Fruit fly (Drosophila melanogaster) whole organism, embryonic: ENCODE data around the gene CG46467.

Experiments
- Aef1 ChIP-seq: fragments of 200-800 bp; sonication (Bioruptor generic); IDR thresholded peaks from 3 replicates; pipeline ENCODE4 v1.3.6; 2022; ENCODE audit warnings: missing biosample characterization, missing genetic modification characterization
- BEAF-32 ChIP-seq: fragments of 200-800 bp; sonication (Bioruptor generic); optimal IDR thresholded peaks from 3 replicates; lab custom pipeline; 2017; ENCODE audit warnings: missing biosample characterization, missing genetic modification characterization, mild to moderate bottlenecking, moderate library complexity, missing genetic modification reagents
- CG10565 ChIP-seq: fragments of 200-800 bp; sonication (Bioruptor generic); optimal IDR thresholded peaks from 3 replicates; lab custom pipeline; 2016; ENCODE audit warnings: missing biosample characterization, mild to moderate bottlenecking, missing genetic modification characterization
- CG10959 ChIP-seq: fragments of 200-800 bp; sonication (Bioruptor generic); IDR thresholded peaks from 2 replicates; pipeline ENCODE4 v1.3.6; 2022; ENCODE audit warnings: missing biosample characterization, missing genetic modification characterization
- CG12659 ChIP-seq: fragments of 200-800 bp; sonication (Bioruptor generic); optimal IDR thresholded peaks from 3 replicates; lab custom pipeline; 2017; ENCODE audit warnings: mild to moderate bottlenecking, missing biosample characterization, missing genetic modification reagents, missing genetic modification characterization
- CG15073 ChIP-seq: fragments of 200-800 bp; sonication (Bioruptor generic); optimal IDR thresholded peaks from 2 replicates; lab custom pipeline; 2016; ENCODE audit warnings: missing biosample characterization, missing genetic modification characterization
- CG1529 ChIP-seq: fragments of 200-800 bp; sonication (Bioruptor generic); optimal IDR thresholded peaks from 3 replicates; lab custom pipeline; 2018; ENCODE audit warnings: missing biosample characterization, missing genetic modification characterization
- CG16815 ChIP-seq: fragments of 200-800 bp; sonication (Bioruptor generic); optimal IDR thresholded peaks from 3 replicates; lab custom pipeline; 2017; ENCODE audit warnings: missing biosample characterization, mild to moderate bottlenecking, missing genetic modification characterization
- CG17361 ChIP-seq: fragments of 200-800 bp; sonication (Bioruptor generic); IDR thresholded peaks from 3 replicates; pipeline ENCODE4 v1.3.6; 2022; ENCODE audit warnings: missing biosample characterization, missing genetic modification characterization
- CG18011 ChIP-seq: fragments of 200-800 bp; sonication (Bioruptor generic); optimal IDR thresholded peaks from 2 replicates; lab custom pipeline; 2017; ENCODE audit warnings: missing biosample characterization, missing genetic modification characterization, mild to moderate bottlenecking, moderate library complexity, missing genotype
- CG2116 ChIP-seq: fragments of 200-800 bp; sonication (Bioruptor generic); optimal IDR thresholded peaks from 3 replicates; lab custom pipeline; 2018; ENCODE audit warnings: missing biosample characterization, mild to moderate bottlenecking, missing genetic modification characterization
- CG30431 ChIP-seq: fragments of 200-800 bp; sonication (Bioruptor generic); optimal IDR thresholded peaks from 2 replicates; lab custom pipeline; 2017; ENCODE audit warnings: missing biosample characterization, missing genetic modification characterization
- CG31388 ChIP-seq: fragments of 200-800 bp; sonication (Bioruptor generic); optimal IDR thresholded peaks from 2 replicates; lab custom pipeline; 2016; ENCODE audit warnings: missing biosample characterization, missing genetic modification characterization
- CG4707 ChIP-seq: fragments of 200-800 bp; sonication (Bioruptor generic); optimal IDR thresholded peaks from 2 replicates; lab custom pipeline; 2018; ENCODE audit warnings: missing biosample characterization, mild to moderate bottlenecking, missing genetic modification characterization, moderate library complexity
- CG7928 ChIP-seq: fragments of 200-800 bp; sonication (Bioruptor generic); optimal IDR thresholded peaks from 2 replicates; lab custom pipeline; 2017; ENCODE audit warnings: missing biosample characterization, mild to moderate bottlenecking, missing genetic modification characterization
- CHES-1-like ChIP-seq: fragments of 200-800 bp; sonication (Bioruptor generic); optimal IDR thresholded peaks from 2 replicates; lab custom pipeline; 2016; ENCODE audit warnings: missing biosample characterization, missing genetic modification characterization
- Camta ChIP-seq: fragments of 200-800 bp; sonication (Bioruptor generic); optimal IDR thresholded peaks from 2 replicates; lab custom pipeline; 2016; ENCODE audit warnings: missing biosample characterization, missing genetic modification characterization
- Dip2 ChIP-seq: fragments of 200-800 bp; sonication (Bioruptor generic); IDR thresholded peaks from 2 replicates; pipeline ENCODE4 v1.3.6; 2022; ENCODE audit warnings: missing biosample characterization, missing genetic modification characterization
- Dll ChIP-seq: fragments of 200-800 bp; sonication (Bioruptor generic); IDR thresholded peaks from 4 replicates; pipeline ENCODE4 v1.3.6; 2022; ENCODE audit warnings: missing biosample characterization, missing genetic modification characterization; ENCODE audit not compliant: partially characterized antibody
- Dref ChIP-seq: fragments of 200-800 bp; sonication (Bioruptor generic); IDR thresholded peaks from 2 replicates; pipeline ENCODE4 v1.3.6; 2022; ENCODE audit warnings: missing biosample characterization, missing genetic modification characterization
- Ets65A ChIP-seq: fragments of 200-800 bp; sonication (Bioruptor generic); peaks from one replicate; lab custom pipeline; 2016; ENCODE audit warnings: missing biosample characterization, missing genetic modification characterization
- Ets97D ChIP-seq: fragments of 200-800 bp; sonication (Bioruptor generic); optimal IDR thresholded peaks from 3 replicates; lab custom pipeline; 2016; ENCODE audit warnings: missing biosample characterization, missing genetic modification characterization
- H15 ChIP-seq: fragments of 200-800 bp; sonication (Bioruptor generic); IDR thresholded peaks from 3 replicates; pipeline ENCODE4 v1.3.6; 2022; ENCODE audit warnings: missing biosample characterization, missing genetic modification characterization
- Lim3 ChIP-seq: fragments of 200-800 bp; sonication (Bioruptor generic); IDR thresholded peaks from 2 replicates; pipeline ENCODE4 v1.3.6; 2022; ENCODE audit warnings: missing biosample characterization, missing genetic modification characterization
- MBD-R2 ChIP-seq: fragments of 200-800 bp; sonication (Bioruptor generic); IDR thresholded peaks from 2 replicates; pipeline ENCODE4 v1.3.6; 2022; ENCODE audit warnings: missing biosample characterization, missing genetic modification characterization
- Meics ChIP-seq: fragments of 200-800 bp; sonication (Bioruptor generic); optimal IDR thresholded peaks from 2 replicates; lab custom pipeline; 2017; ENCODE audit warnings: missing biosample characterization, mild to moderate bottlenecking, missing genetic modification characterization
- Neu2 ChIP-seq: fragments of 200-800 bp; sonication (Bioruptor generic); optimal IDR thresholded peaks from 3 replicates; lab custom pipeline; 2016; ENCODE audit warnings: missing biosample characterization, missing genetic modification characterization, borderline replicate concordance
- Pdp1 ChIP-seq, 2 experiments: fragments of 200-800 bp; sonication (Bioruptor generic); optimal IDR thresholded peaks; 3 replicates each; lab custom pipeline; 2016; ENCODE audit warnings: missing biosample characterization in 2 of 2, missing genetic modification characterization in 2 of 2, mild to moderate bottlenecking in 1 of 2, moderate library complexity in 1 of 2
- ab ChIP-seq: fragments of 200-800 bp; sonication (Bioruptor generic); optimal IDR thresholded peaks from 2 replicates; lab custom pipeline; 2016; ENCODE audit warnings: missing biosample characterization, missing genetic modification characterization
- amos ChIP-seq: fragments of 200-800 bp; sonication (Bioruptor generic); IDR thresholded peaks from 2 replicates; pipeline ENCODE4 v1.3.6; 2022; ENCODE audit warnings: missing biosample characterization, missing genetic modification characterization; ENCODE audit not compliant: partially characterized antibody
- br ChIP-seq: fragments of >200 bp; optimal IDR thresholded peaks from 2 replicates; lab custom pipeline; 2017
- ci ChIP-seq: fragments of 200-800 bp; sonication (Bioruptor generic); IDR thresholded peaks from 3 replicates; pipeline ENCODE4 v1.3.6; 2022; ENCODE audit warnings: missing biosample characterization, missing genetic modification characterization
- cwo ChIP-seq: fragments of 200-800 bp; sonication (Bioruptor generic); optimal IDR thresholded peaks from 3 replicates; lab custom pipeline; 2017; ENCODE audit warnings: missing biosample characterization, missing genetic modification characterization, mild to moderate bottlenecking, moderate library complexity, missing genetic modification reagents
- dysf ChIP-seq: fragments of 200-800 bp; sonication (Bioruptor generic); IDR thresholded peaks from 3 replicates; pipeline ENCODE4 v1.3.6; 2022; ENCODE audit warnings: missing biosample characterization, missing genetic modification characterization
- emc ChIP-seq: fragments of 200-800 bp; sonication (Bioruptor generic); optimal IDR thresholded peaks from 2 replicates; lab custom pipeline; 2016; ENCODE audit warnings: missing biosample characterization, missing genetic modification characterization
- eyg ChIP-seq: fragments of 200-800 bp; sonication (Bioruptor generic); optimal IDR thresholded peaks from 3 replicates; lab custom pipeline; 2016; ENCODE audit warnings: missing biosample characterization, missing genetic modification characterization
- gfzf ChIP-seq: fragments of 200-800 bp; sonication (Bioruptor generic); optimal IDR thresholded peaks from 2 replicates; lab custom pipeline; 2016; ENCODE audit warnings: missing biosample characterization, mild to moderate bottlenecking, missing genetic modification characterization, moderate library complexity
- knrl ChIP-seq: fragments of 200-800 bp; sonication (Bioruptor generic); IDR thresholded peaks from 3 replicates; pipeline ENCODE4 v1.3.6; 2022; ENCODE audit warnings: missing biosample characterization, missing genetic modification characterization; ENCODE audit not compliant: partially characterized antibody
- luna ChIP-seq: fragments of 200-800 bp; sonication (Bioruptor generic); optimal IDR thresholded peaks from 2 replicates; lab custom pipeline; 2016; ENCODE audit warnings: missing biosample characterization, missing genetic modification characterization
- peb ChIP-seq: fragments of 200-800 bp; sonication (Bioruptor generic); IDR thresholded peaks from 2 replicates; pipeline ENCODE4 v1.3.6; 2022; ENCODE audit warnings: missing biosample characterization, missing genetic modification characterization
- phol ChIP-seq: fragments of 200-800 bp; sonication (Bioruptor generic); optimal IDR thresholded peaks from 3 replicates; lab custom pipeline; 2018; ENCODE audit warnings: missing biosample characterization, mild to moderate bottlenecking, missing genetic modification characterization, moderate library complexity
- prd ChIP-seq, 3 experiments: fragments of >200 bp in 2 of 3; fragments of 200-800 bp in 1 of 3; sonication (Bioruptor generic) in 1 of 3; optimal IDR thresholded peaks in 2 of 3; IDR thresholded peaks in 1 of 3; 2 replicates in 2 of 3; 3 replicates in 1 of 3; pipeline versions ENCODE4 v1.3.6 to Lab custom; 2017 to 2022; ENCODE audit warnings: missing biosample characterization in 1 of 3, missing genetic modification characterization in 1 of 3
- sens ChIP-seq: fragments of 200-800 bp; sonication (Bioruptor generic); peaks from one replicate; lab custom pipeline; 2016; ENCODE audit warnings: missing biosample characterization, missing genetic modification characterization
- so ChIP-seq: fragments of 200-800 bp; sonication (Bioruptor generic); IDR thresholded peaks from 3 replicates; pipeline ENCODE4 v1.3.6; 2022; ENCODE audit warnings: missing biosample characterization, missing genetic modification characterization
- stwl ChIP-seq: fragments of 200-800 bp; sonication (Bioruptor generic); optimal IDR thresholded peaks from 3 replicates; lab custom pipeline; 2018; ENCODE audit warnings: missing biosample characterization, mild to moderate bottlenecking, missing genetic modification characterization, moderate library complexity
- tio ChIP-seq: fragments of 200-800 bp; sonication (Bioruptor generic); optimal IDR thresholded peaks from 2 replicates; lab custom pipeline; 2017; ENCODE audit warnings: missing biosample characterization, missing genetic modification characterization, inconsistent platforms
- tll ChIP-seq, 2 experiments: fragments of 200-800 bp in 1 of 2; fragments of >200 bp in 1 of 2; sonication (Bioruptor generic) in 1 of 2; optimal IDR thresholded peaks; 2 replicates each; lab custom pipeline; 2017 to 2019; ENCODE audit warnings: missing biosample characterization in 2 of 2, missing genetic modification characterization in 2 of 2, mild to moderate bottlenecking in 1 of 2, moderate library complexity in 1 of 2
- trem ChIP-seq: fragments of 200-800 bp; optimal IDR thresholded peaks from 3 replicates; lab custom pipeline; 2019; ENCODE audit warnings: missing biosample characterization, mild to moderate bottlenecking, missing genetic modification characterization, moderate library complexity
- ttk ChIP-seq: fragments of 200-800 bp; sonication (Bioruptor generic); IDR thresholded peaks from 2 replicates; pipeline ENCODE4 v2.1.2; 2022; ENCODE audit warnings: missing biosample characterization, missing genetic modification characterization
- vvl ChIP-seq: fragments of 200-800 bp; sonication (Bioruptor generic); IDR thresholded peaks from 2 replicates; pipeline ENCODE4 v1.3.6; 2022; ENCODE audit warnings: missing biosample characterization, missing genetic modification characterization

CG46467 gene

dm6 chr3R:10001174-10001789, 126.8 kb downstream of the CG46467 start, which contains the start of gene CG5359:
Gene CG5359 (minus strand): TSS chr3R:10001276.
- TF ChIP-seq phol (tag; lab: Kevin White, UChicago) (peak; percentile 28), CG16815 (GFP tag; lab: Kevin White, UChicago) (no peak), H15 (no peak), CG31388 (GFP tag; lab: Kevin White, UChicago) (no peak), CG1529 (no peak), cwo (GFP tag; lab: Kevin White, UChicago) (no peak), Aef1 (GFP tag; lab: Robert Waterston, UW) (no peak), CG4707 (GFP tag; lab: Kevin White, UChicago) (no peak), peb (GFP tag; lab: Robert Waterston, UW) (no peak), Pdp1 (GFP tag; optimal IDR thresholded peaks at IDR 0.05; lab: Kevin White, UChicago) (peak in 1 of 2 experiments; percentile 87), CG2116 (GFP tag; lab: Kevin White, UChicago) (peak; percentile 31), CG12659 (GFP tag; lab: Kevin White, UChicago) (no peak), CG18011 (GFP tag; lab: Kevin White, UChicago) (no peak), CHES-1-like (peak; percentile 56), trem (tag; lab: Kevin White, UChicago) (peak; percentile 62), so (GFP tag; lab: Robert Waterston, UW) (no peak), tio (GFP tag; lab: Kevin White, UChicago) (no peak), emc (no peak), ttk (GFP tag; lab: Robert Waterston, UW) (no peak), MBD-R2 (GFP tag; lab: Robert Waterston, UW) (peak; percentile 84), gfzf (GFP tag; lab: Kevin White, UChicago) (peak; percentile 77), tll (GFP tag; optimal IDR thresholded peaks at IDR 0.05; lab: Kevin White, UChicago) (no peak), CG10959 (GFP tag; lab: Robert Waterston, UW) (no peak), br (lab: Kevin White, UChicago) (no peak), prd (optimal IDR thresholded peaks at IDR 0.05; lab: Kevin White, UChicago) (no peak), prd (GFP tag; IDR thresholded peaks at IDR 0.05; lab: Robert Waterston, UW) (no peak), ab (GFP tag; lab: Kevin White, UChicago) (no peak), CG10565 (GFP tag; lab: Kevin White, UChicago) (no peak), BEAF-32 (GFP tag; lab: Kevin White, UChicago) (peak; percentile 42), luna (GFP tag; lab: Kevin White, UChicago) (no peak), Ets97D (GFP tag; lab: Kevin White, UChicago) (peak; percentile 73), CG7928 (GFP tag; lab: Kevin White, UChicago) (no peak), Camta (GFP tag; lab: Kevin White, UChicago) (no peak), CG30431 (GFP tag; lab: Kevin White, UChicago) (no peak), dysf (GFP tag; lab: Robert Waterston, UW) (no peak), Meics (no peak), Dll (GFP tag; lab: Robert Waterston, UW) (0 out of 4 replicates have a peak, but pooled peaks have one; percentile 32), Lim3 (GFP tag; lab: Robert Waterston, UW) (no peak), ci (peak; percentile 9; the same call in 1 of the 3 replicates), stwl (tag; lab: Kevin White, UChicago) (peak; percentile 68), CG17361 (GFP tag; lab: Robert Waterston, UW) (no peak), Ets65A (GFP tag; lab: Kevin White, UChicago) (peak; percentile 48), vvl (GFP tag; lab: Robert Waterston, UW) (peak; percentile 30; the same call in 1 of the 2 replicates), eyg (GFP tag; lab: Kevin White, UChicago) (no peak), Dip2 (no peak), Neu2 (no peak), CG15073 (no peak), Dref (peak; percentile 46), amos (GFP tag; lab: Robert Waterston, UW) (peak; percentile 49; the same call in 1 of the 2 replicates), sens (peak; percentile 37), knrl (GFP tag; lab: Robert Waterston, UW) (peak; percentile 32; the same call in 1 of the 3 replicates)
